Fruit fly (Drosophila melanogaster) whole organism: ENCODE data around the gene MYPT-75D.

Experiments used
- CG8478 ChIP-seq: fragments of >200 bp; optimal IDR thresholded peaks from 2 replicates; lab custom pipeline; 2018; ENCODE audit warnings: inconsistent platforms
- Dll ChIP-seq: fragments of >200 bp; optimal IDR thresholded peaks from 2 replicates; lab custom pipeline; 2017
- EcR ChIP-seq, 2 experiments: fragments of >200 bp; optimal IDR thresholded peaks; 2 replicates each; lab custom pipeline; 2017; ENCODE audit warnings: missing biosample characterization in 2 of 2, missing genetic modification characterization in 2 of 2, missing genetic modification reagents in 2 of 2
- pan ChIP-seq: fragments of >200 bp; optimal IDR thresholded peaks from 2 replicates; lab custom pipeline; 2017
- psq ChIP-seq: fragments of >200 bp; optimal IDR thresholded peaks from 2 replicates; lab custom pipeline; 2017
- usp ChIP-seq: fragments of >200 bp; optimal IDR thresholded peaks from 2 replicates; lab custom pipeline; 2017; ENCODE audit warnings: missing biosample characterization, missing genetic modification characterization, mixed read lengths

DNA sequence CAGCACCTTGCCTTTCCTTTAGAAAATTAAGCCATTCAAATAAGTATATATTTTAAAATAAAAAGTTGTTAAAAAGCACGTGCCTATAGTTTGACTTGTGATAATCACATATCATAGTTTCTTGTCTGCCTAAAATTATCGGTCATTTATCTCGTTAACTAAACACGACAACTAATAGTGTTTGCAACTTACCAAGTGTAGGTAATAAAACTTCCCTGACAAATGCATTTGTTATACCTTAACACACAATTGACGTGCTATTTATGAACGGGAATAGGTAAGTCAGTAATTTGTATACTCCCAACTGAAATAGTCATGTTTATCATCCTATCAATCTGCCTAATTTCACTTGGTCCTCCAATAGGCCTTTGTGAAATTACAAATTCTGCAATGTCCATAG lies 22.6 kb upstream of the MYPT-75D start, which contains the start of gene CG18234:
- no peak for TF ChIP-seq pan (lab: Kevin White, UChicago)
- no peak for TF ChIP-seq psq (lab: Kevin White, UChicago)
- no peak for TF ChIP-seq EcR (GFP tag; optimal IDR thresholded peaks at IDR 0.05; lab: Kevin White, UChicago)
- TF ChIP-seq usp, result no peak
- no peak for TF ChIP-seq Dll
- no peak for TF ChIP-seq CG8478 (lab: Kevin White, UChicago)
